Worm (Caenorhabditis elegans): ENCODE measurements around the gene srbc-11.

- TF ChIP-seq him-1 (tag; optimal IDR thresholded peaks at IDR 0.05) (no peak), dao-5 (tag; optimal IDR thresholded peaks at IDR 0.05) (no peak), W03F9.2 (tag; optimal IDR thresholded peaks at IDR 0.05) (no peak)
Measured at ce11 chrV:7506207-7506606, 11.1 kb upstream of the srbc-11 start.
